Worm (Caenorhabditis elegans) whole organism, L2 larva: ENCODE data around the gene lido-4.

Experiments used
- C34F6.9 ChIP-seq: fragments of 150-350 bp; optimal IDR thresholded peaks from 2 replicates; lab custom pipeline; 2014; ENCODE audit warnings: missing biosample characterization, missing genetic modification characterization
- F13H6.1 ChIP-seq: sonication (generic microtip); optimal IDR thresholded peaks from 2 replicates; lab custom pipeline; 2016; ENCODE audit warnings: missing genetic modification characterization, missing compliant biosample characterization
- R02D3.7 ChIP-seq: fragments of 150-350 bp; optimal IDR thresholded peaks from 2 replicates; lab custom pipeline; 2014; ENCODE audit warnings: missing biosample characterization, missing genetic modification characterization
- Y55F3AM.14 ChIP-seq: fragments of 200-800 bp; sonication (Bioruptor generic); optimal IDR thresholded peaks from 2 replicates; lab custom pipeline; 2018; ENCODE audit warnings: mild to moderate bottlenecking, missing genetic modification characterization, missing compliant biosample characterization
- ZK546.5 ChIP-seq: sonication (generic microtip); optimal IDR thresholded peaks from 2 replicates; lab custom pipeline; 2017; ENCODE audit warnings: missing biosample characterization, missing genetic modification characterization
- alr-1 ChIP-seq: fragments of 150-350 bp; optimal IDR thresholded peaks from 2 replicates; lab custom pipeline; 2014; ENCODE audit warnings: missing biosample characterization, missing genetic modification characterization
- aly-2 ChIP-seq: fragments of 150-350 bp; optimal IDR thresholded peaks from 2 replicates; lab custom pipeline; 2014; ENCODE audit warnings: missing biosample characterization, missing genetic modification characterization
- ama-1 ChIP-seq: fragments of 150-350 bp; optimal IDR thresholded peaks from 2 replicates; lab custom pipeline; 2018; ENCODE audit warnings: inconsistent platforms
- blmp-1 ChIP-seq: sonication (generic microtip); optimal IDR thresholded peaks from 2 replicates; lab custom pipeline; 2017; ENCODE audit warnings: missing genetic modification characterization, mild to moderate bottlenecking, missing compliant biosample characterization, antibody characterized with exemption, moderate library complexity; ENCODE audit not compliant: insufficient read depth
- ceh-16 ChIP-seq: fragments of 150-350 bp; optimal IDR thresholded peaks from 2 replicates; lab custom pipeline; 2014; ENCODE audit warnings: missing biosample characterization, missing genetic modification characterization
- ceh-82 ChIP-seq: fragments of 150-350 bp; optimal IDR thresholded peaks from 2 replicates; lab custom pipeline; 2014; ENCODE audit warnings: missing biosample characterization, missing genetic modification characterization
- crh-2 ChIP-seq: sonication (generic microtip); optimal IDR thresholded peaks from 2 replicates; lab custom pipeline; 2017; ENCODE audit warnings: missing biosample characterization, missing genetic modification characterization
- dmd-4 ChIP-seq: sonication (generic microtip); optimal IDR thresholded peaks from 2 replicates; lab custom pipeline; 2017; ENCODE audit warnings: missing biosample characterization, missing genetic modification characterization
- egl-27 ChIP-seq: sonication (generic microtip); optimal IDR thresholded peaks from 3 replicates; lab custom pipeline; 2017; ENCODE audit warnings: missing biosample characterization, missing genetic modification reagents, missing genetic modification characterization
- elt-1 ChIP-seq: fragments of 150-350 bp; optimal IDR thresholded peaks from 2 replicates; lab custom pipeline; 2014; ENCODE audit warnings: missing biosample characterization, missing genetic modification characterization
- elt-3 ChIP-seq: sonication (generic microtip); optimal IDR thresholded peaks from 2 replicates; lab custom pipeline; 2017; ENCODE audit warnings: missing biosample characterization, missing genetic modification characterization
- fos-1 ChIP-seq: fragments of 150-350 bp; optimal IDR thresholded peaks from 2 replicates; lab custom pipeline; 2014; ENCODE audit warnings: missing biosample characterization, missing genetic modification characterization
- gmeb-1 ChIP-seq: fragments of 150-350 bp; optimal IDR thresholded peaks from 2 replicates; lab custom pipeline; 2014; ENCODE audit warnings: missing biosample characterization, missing genetic modification characterization
- lin-11 ChIP-seq: fragments of 150-350 bp; sonication (generic microtip); optimal IDR thresholded peaks from 2 replicates; lab custom pipeline; 2014; ENCODE audit warnings: missing biosample characterization, missing genetic modification characterization, inconsistent platforms, mixed read lengths
- lin-13 ChIP-seq: fragments of 150-350 bp; optimal IDR thresholded peaks from 2 replicates; lab custom pipeline; 2014; ENCODE audit warnings: missing biosample characterization, missing genetic modification reagents, missing genetic modification characterization
- lin-39 ChIP-seq: fragments of 150-350 bp; optimal IDR thresholded peaks from 2 replicates; lab custom pipeline; 2014; ENCODE audit warnings: missing biosample characterization, missing genetic modification reagents, missing genetic modification characterization
- lsy-2 ChIP-seq, 2 experiments: fragments of 150-350 bp in 1 of 2; sonication (generic microtip) in 1 of 2; optimal IDR thresholded peaks; 2 replicates each; lab custom pipeline; 2014 to 2017; ENCODE audit warnings: missing biosample characterization in 2 of 2, missing genetic modification characterization in 2 of 2
- mab-5 ChIP-seq: fragments of 150-350 bp; optimal IDR thresholded peaks from 2 replicates; lab custom pipeline; 2014; ENCODE audit warnings: missing biosample characterization, missing genetic modification characterization
- mbf-1 ChIP-seq: sonication (generic microtip); optimal IDR thresholded peaks from 2 replicates; lab custom pipeline; 2017; ENCODE audit warnings: missing biosample characterization, missing genetic modification characterization
- mdl-1 ChIP-seq, 2 experiments: fragments of 150-350 bp in 1 of 2; sonication (generic microtip) in 1 of 2; optimal IDR thresholded peaks; 2 replicates each; lab custom pipeline; 2017; ENCODE audit warnings: missing biosample characterization in 2 of 2, missing genetic modification characterization in 2 of 2
- nhr-10 ChIP-seq: sonication (generic microtip); optimal IDR thresholded peaks from 2 replicates; lab custom pipeline; 2017; ENCODE audit warnings: missing biosample characterization, missing genetic modification characterization
- nhr-11 ChIP-seq: fragments of 150-350 bp; optimal IDR thresholded peaks from 2 replicates; lab custom pipeline; 2014; ENCODE audit warnings: missing biosample characterization, missing genetic modification characterization
- nhr-12 ChIP-seq: fragments of 150-350 bp; optimal IDR thresholded peaks from 2 replicates; lab custom pipeline; 2014; ENCODE audit warnings: missing biosample characterization, missing genetic modification characterization
- nhr-129 ChIP-seq: fragments of 150-350 bp; optimal IDR thresholded peaks from 2 replicates; lab custom pipeline; 2014; ENCODE audit warnings: missing biosample characterization, missing genetic modification characterization
- nhr-21 ChIP-seq: fragments of 150-350 bp; optimal IDR thresholded peaks from 2 replicates; lab custom pipeline; 2014; ENCODE audit warnings: missing biosample characterization, missing genetic modification characterization
- nhr-23 ChIP-seq: fragments of 150-350 bp; optimal IDR thresholded peaks from 2 replicates; lab custom pipeline; 2014; ENCODE audit warnings: missing biosample characterization, missing genetic modification reagents, missing genetic modification characterization
- nhr-237 ChIP-seq: fragments of 150-350 bp; optimal IDR thresholded peaks from 2 replicates; lab custom pipeline; 2014; ENCODE audit warnings: missing biosample characterization, missing genetic modification characterization
- nhr-25 ChIP-seq: fragments of 150-350 bp; sonication (generic microtip); optimal IDR thresholded peaks from 3 replicates; lab custom pipeline; 2014; ENCODE audit warnings: missing biosample characterization, missing genetic modification characterization
- nhr-6 ChIP-seq: fragments of 150-350 bp; optimal IDR thresholded peaks from 2 replicates; lab custom pipeline; 2014; ENCODE audit warnings: missing biosample characterization, missing genetic modification characterization
- nhr-77 ChIP-seq: fragments of 150-350 bp; optimal IDR thresholded peaks from 2 replicates; lab custom pipeline; 2014; ENCODE audit warnings: missing biosample characterization, missing genetic modification characterization
- peb-1 ChIP-seq: fragments of 150-350 bp; optimal IDR thresholded peaks from 2 replicates; lab custom pipeline; 2014; ENCODE audit warnings: missing biosample characterization, missing genetic modification characterization
- sem-4 ChIP-seq: fragments of 150-350 bp; optimal IDR thresholded peaks from 2 replicates; lab custom pipeline; 2014; ENCODE audit warnings: missing biosample characterization, missing genetic modification reagents, missing genetic modification characterization
- skn-1 ChIP-seq: sonication (generic microtip); optimal IDR thresholded peaks from 2 replicates; lab custom pipeline; 2017; ENCODE audit warnings: missing biosample characterization, missing genetic modification characterization
- sma-3 ChIP-seq: sonication (generic microtip); optimal IDR thresholded peaks from 2 replicates; lab custom pipeline; 2016; ENCODE audit warnings: missing genetic modification reagents, missing genetic modification characterization, missing compliant biosample characterization
- sma-9 ChIP-seq, 2 experiments: fragments of 150-350 bp in 1 of 2; sonication (generic microtip) in 1 of 2; optimal IDR thresholded peaks; 2 replicates each; lab custom pipeline; 2014 to 2016; ENCODE audit warnings: missing genetic modification characterization in 2 of 2, mild to moderate bottlenecking in 1 of 2, missing biosample characterization in 1 of 2, missing compliant biosample characterization in 1 of 2, missing genetic modification reagents in 1 of 2, moderate library complexity in 1 of 2
- snpc-4 ChIP-seq: fragments of 150-350 bp; optimal IDR thresholded peaks from 2 replicates; lab custom pipeline; 2014; ENCODE audit warnings: missing biosample characterization, missing genetic modification characterization
- unc-39 ChIP-seq: fragments of 150-350 bp; optimal IDR thresholded peaks from 2 replicates; lab custom pipeline; 2014; ENCODE audit warnings: missing biosample characterization, missing genetic modification characterization
- unc-55 ChIP-seq: fragments of 150-350 bp; sonication (generic microtip); optimal IDR thresholded peaks from 3 replicates; lab custom pipeline; 2014; ENCODE audit warnings: missing biosample characterization, missing genetic modification reagents, missing genetic modification characterization
- unc-62 ChIP-seq: fragments of 150-350 bp; optimal IDR thresholded peaks from 2 replicates; lab custom pipeline; 2014; ENCODE audit warnings: missing biosample characterization, missing genetic modification reagents, missing genetic modification characterization
- zag-1 ChIP-seq: fragments of 150-350 bp; optimal IDR thresholded peaks from 2 replicates; lab custom pipeline; 2014; ENCODE audit warnings: missing biosample characterization, missing genetic modification characterization
- ztf-1 ChIP-seq: fragments of 200-800 bp; sonication (Bioruptor generic); conservative IDR thresholded peaks from 2 replicates; pipeline ENCODE4 v1.3.6; 2022; ENCODE audit warnings: missing genetic modification characterization, missing compliant biosample characterization
- ztf-11 ChIP-seq: sonication (generic microtip); optimal IDR thresholded peaks from 2 replicates; lab custom pipeline; 2017; ENCODE audit warnings: missing biosample characterization, missing genetic modification characterization
- ztf-4 ChIP-seq: fragments of 150-350 bp; optimal IDR thresholded peaks from 2 replicates; lab custom pipeline; 2014; ENCODE audit warnings: missing biosample characterization, missing genetic modification characterization

Gene lido-4

ce11 chrX:17066937-17067336, 40.6 kb downstream of the lido-4 start:
- TF ChIP-seq fos-1 (tag; lab: Kevin White, UChicago) (peak; percentile 21), sma-9 (GFP tag; optimal IDR thresholded peaks at IDR 0.05; lab: Kevin White, UChicago) (peak; percentile 55), sma-9 (tag; optimal IDR thresholded peaks at IDR 0.05; lab: Kevin White, UChicago) (no peak), egl-27 (tag; lab: Kevin White, UChicago) (no peak)

- TF ChIP-seq crh-2 (peak; percentile 14), ZK546.5 (no peak), fos-1 (tag; lab: Kevin White, UChicago) (peak; percentile 41), snpc-4 (tag; lab: Kevin White, UChicago) (no peak), sma-9 (GFP tag; optimal IDR thresholded peaks at IDR 0.05; lab: Kevin White, UChicago) (peak; percentile 26), sma-9 (tag; optimal IDR thresholded peaks at IDR 0.05; lab: Kevin White, UChicago) (no peak), nhr-237 (tag; lab: Kevin White, UChicago) (no peak), skn-1 (tag; lab: Kevin White, UChicago) (peak; percentile 5)
These were observed 42.8 kb downstream of the lido-4 start for ce11 chrX:17064820-17065219.

- TF ChIP-seq snpc-4 (tag; lab: Kevin White, UChicago), result no peak
- no peak for TF ChIP-seq alr-1
- no peak for TF ChIP-seq skn-1 (tag; lab: Kevin White, UChicago)
- no peak for TF ChIP-seq nhr-6 (tag; lab: Kevin White, UChicago)
- TF ChIP-seq dmd-4, result no peak
- no peak for TF ChIP-seq ztf-4
- TF ChIP-seq lin-39 (tag; lab: Kevin White, UChicago), result no peak
- TF ChIP-seq egl-27 (tag; lab: Kevin White, UChicago), result peak; percentile 6
- no peak for TF ChIP-seq mab-5 (tag; lab: Kevin White, UChicago)
- TF ChIP-seq ceh-82 (tag; lab: Kevin White, UChicago), result no peak
- no peak for TF ChIP-seq R02D3.7
- TF ChIP-seq zag-1 (tag; lab: Kevin White, UChicago), result no peak
- TF ChIP-seq mbf-1 (tag; lab: Kevin White, UChicago), result no peak
- peak; percentile 82 for TF ChIP-seq sma-3
- no peak for TF ChIP-seq ztf-11 (tag; lab: Kevin White, UChicago)
- no peak for TF ChIP-seq lin-11 (tag; lab: Kevin White, UChicago)
- TF ChIP-seq nhr-23, result no peak
- TF ChIP-seq peb-1 (tag; lab: Kevin White, UChicago), result no peak
- no peak for TF ChIP-seq Y55F3AM.14 (GFP tag; lab: Kevin White, UChicago)
- TF ChIP-seq nhr-10 (tag; lab: Kevin White, UChicago), result no peak
- TF ChIP-seq nhr-11 (tag; lab: Kevin White, UChicago), result no peak
- no peak for TF ChIP-seq ama-1
- no peak for TF ChIP-seq ztf-1 (GFP tag; lab: Robert Waterston, UW)
- TF ChIP-seq mdl-1 (tag; optimal IDR thresholded peaks at IDR 0.05; lab: Kevin White, UChicago), result peak; percentile 53 to 81
- TF ChIP-seq nhr-12 (tag; lab: Kevin White, UChicago), result no peak
- TF ChIP-seq lin-13, result no peak
- TF ChIP-seq blmp-1 (tag; lab: Kevin White, UChicago), result peak; percentile 40
- TF ChIP-seq elt-1 (tag; lab: Kevin White, UChicago), result no peak
- TF ChIP-seq sem-4, result no peak
- TF ChIP-seq unc-39 (tag; lab: Kevin White, UChicago), result no peak
- no peak for TF ChIP-seq nhr-237 (tag; lab: Kevin White, UChicago)
- no peak for TF ChIP-seq ceh-16
- peak; percentile 82 for TF ChIP-seq fos-1 (tag; lab: Kevin White, UChicago)
- TF ChIP-seq nhr-25 (tag; lab: Kevin White, UChicago), result peak; percentile 33
- no peak for TF ChIP-seq unc-55 (GFP tag; lab: Kevin White, UChicago)
- TF ChIP-seq aly-2 (tag; lab: Kevin White, UChicago), result no peak
- peak; percentile 19 for TF ChIP-seq C34F6.9 (tag; lab: Kevin White, UChicago)
- peak in 1 of 2 experiments; percentile 58 for TF ChIP-seq lsy-2 (tag; optimal IDR thresholded peaks at IDR 0.05; lab: Kevin White, UChicago)
- TF ChIP-seq nhr-129 (tag; lab: Kevin White, UChicago), result peak; percentile 64
- no peak for TF ChIP-seq nhr-77
- peak; percentile 95 for TF ChIP-seq sma-9 (GFP tag; optimal IDR thresholded peaks at IDR 0.05; lab: Kevin White, UChicago)
- no peak for TF ChIP-seq sma-9 (tag; optimal IDR thresholded peaks at IDR 0.05; lab: Kevin White, UChicago)
- peak; percentile 59 for TF ChIP-seq F13H6.1 (tag; lab: Kevin White, UChicago)
- TF ChIP-seq gmeb-1 (tag; lab: Kevin White, UChicago), result peak; percentile 47
- TF ChIP-seq crh-2, result peak; percentile 72
- TF ChIP-seq unc-62 (GFP tag; lab: Kevin White, UChicago), result no peak
- no peak for TF ChIP-seq ZK546.5
- TF ChIP-seq elt-3 (tag; lab: Kevin White, UChicago), result no peak
- TF ChIP-seq nhr-21 (tag; lab: Kevin White, UChicago), result peak; percentile 75
These were observed 43.8 kb downstream of the lido-4 start for ce11 chrX:17063749-17064252.
